Fruit fly (Drosophila melanogaster) whole organism, pupa: ENCODE data around the gene CG3040.

Experiments used
- CG14655 ChIP-seq: fragments of 200-800 bp; sonication (Bioruptor generic); optimal IDR thresholded peaks from 3 replicates; lab custom pipeline; 2017; ENCODE audit warnings: mild to moderate bottlenecking, missing biosample characterization, missing genetic modification reagents, missing genetic modification characterization
- CG17806 ChIP-seq: fragments of 200-800 bp; sonication (Bioruptor generic); optimal IDR thresholded peaks from 2 replicates; lab custom pipeline; 2018; ENCODE audit warnings: missing biosample characterization, mild to moderate bottlenecking, missing genetic modification characterization, moderate library complexity
- CG32121 ChIP-seq: fragments of 200-800 bp; sonication (Bioruptor generic); IDR thresholded peaks from 2 replicates; pipeline ENCODE4 v1.3.6; 2022; ENCODE audit warnings: missing biosample characterization, missing genetic modification characterization
- CG4496 ChIP-seq: fragments of 200-800 bp; sonication (Bioruptor generic); IDR thresholded peaks from 3 replicates; pipeline ENCODE4 v1.3.6; 2022; ENCODE audit warnings: missing biosample characterization, missing genetic modification characterization
- EcR ChIP-seq: fragments of 200-800 bp; sonication (Bioruptor generic); optimal IDR thresholded peaks from 3 replicates; lab custom pipeline; 2019; ENCODE audit warnings: missing biosample characterization, missing genetic modification characterization, mild to moderate bottlenecking, moderate library complexity, missing genetic modification reagents

dm6 chrX:6993753-6994152 is 20.6 kb upstream of the CG3040 start:
- peak; percentile 59; the same call in 2 of the 3 replicates for TF ChIP-seq CG4496 (GFP tag; lab: Robert Waterston, UW)
- no peak for TF ChIP-seq CG17806 (tag; lab: Kevin White, UChicago)
- TF ChIP-seq EcR (GFP tag; lab: Kevin White, UChicago) = no peak
- no peak for TF ChIP-seq CG32121 (GFP tag; lab: Robert Waterston, UW)
- peak; percentile 21 for TF ChIP-seq CG14655 (GFP tag; lab: Kevin White, UChicago)
